Worm (Caenorhabditis elegans): ENCODE results near the gene msp-64.
"Not testable (repeated sequence)": the region's sequence is repeated elsewhere in the genome, so short reads cannot be mapped to it uniquely, and the experiment has no call there.

msp-64 gene

DNA sequence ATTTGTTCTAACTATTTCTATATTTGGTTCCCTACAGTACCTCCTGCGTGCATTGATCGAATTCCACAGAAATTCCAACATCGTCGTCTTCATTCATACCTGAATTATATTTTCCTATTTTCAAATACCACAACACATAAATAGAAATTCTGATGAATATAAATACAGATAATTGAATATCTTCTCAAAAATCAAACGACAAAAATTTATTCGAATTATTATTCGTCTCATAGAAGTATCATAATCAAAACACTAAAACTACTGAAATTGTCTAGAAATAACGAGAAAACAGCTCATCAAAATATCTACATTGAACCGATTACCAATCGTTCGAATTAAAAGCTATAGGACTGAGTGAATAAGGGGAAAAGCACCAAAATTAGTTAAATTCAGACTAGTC, 23.0 kb upstream of the msp-64 start, which contains the start of gene gtap-1:
Gene gtap-1, minus strand, starts transcription at position 101 of the 400 bp plus-strand sequence.
- TF ChIP-seq him-1 (tag; optimal IDR thresholded peaks at IDR 0.05) (no peak), W03F9.2 (tag; optimal IDR thresholded peaks at IDR 0.05) (no peak), dao-5 (tag; optimal IDR thresholded peaks at IDR 0.05) (no peak)

DNA sequence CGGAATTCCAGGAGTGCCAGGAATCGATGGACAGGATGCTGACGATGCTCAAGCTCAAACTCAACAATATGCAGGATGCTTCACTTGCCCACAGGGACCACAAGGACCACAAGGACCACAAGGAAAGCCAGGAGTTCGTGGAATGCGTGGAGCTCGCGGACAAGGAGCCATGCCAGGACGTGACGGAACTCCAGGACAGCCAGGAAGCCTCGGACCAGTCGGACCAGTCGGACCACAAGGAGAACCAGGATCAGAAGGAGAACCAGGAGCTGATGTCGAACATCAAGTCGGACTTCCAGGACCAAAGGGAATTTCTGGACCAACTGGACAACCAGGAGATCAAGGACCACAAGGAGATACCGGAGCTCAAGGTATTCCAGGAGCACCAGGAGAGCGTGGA, 21.2 kb upstream of the msp-64 start:
- no peak for TF ChIP-seq him-1 (tag; optimal IDR thresholded peaks at IDR 0.05)

DNA sequence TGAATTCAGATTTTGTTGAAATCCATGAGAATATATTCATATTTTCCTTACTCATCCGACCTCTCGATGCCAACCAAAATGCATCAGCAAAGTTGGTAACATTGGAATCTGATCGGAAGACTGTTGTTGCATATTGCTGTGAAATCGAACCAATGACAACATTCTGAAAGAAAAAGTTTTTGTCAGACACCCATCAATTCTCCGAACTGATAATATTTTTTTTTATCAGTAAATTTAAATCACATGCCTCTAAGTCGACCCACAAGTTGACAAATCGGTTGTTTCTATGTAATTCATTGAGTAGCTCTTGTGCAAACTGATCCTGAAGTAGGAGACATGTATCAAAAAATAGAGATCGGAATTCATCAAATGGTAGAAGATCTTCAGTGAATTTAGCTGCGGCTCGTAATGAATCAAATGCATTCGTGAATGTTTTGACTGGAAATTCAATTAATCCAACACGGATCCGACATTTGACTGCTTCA, 19.9 kb upstream of the msp-64 start, which contains the start of gene col-74:
Gene col-74, plus strand, starts transcription at position 435 of the 485 bp plus-strand sequence.
- TF ChIP-seq him-1 (tag; optimal IDR thresholded peaks at IDR 0.05) = no peak
- TF ChIP-seq W03F9.2 (tag; optimal IDR thresholded peaks at IDR 0.05) = no peak
- no peak for TF ChIP-seq dao-5 (tag; optimal IDR thresholded peaks at IDR 0.05)

DNA sequence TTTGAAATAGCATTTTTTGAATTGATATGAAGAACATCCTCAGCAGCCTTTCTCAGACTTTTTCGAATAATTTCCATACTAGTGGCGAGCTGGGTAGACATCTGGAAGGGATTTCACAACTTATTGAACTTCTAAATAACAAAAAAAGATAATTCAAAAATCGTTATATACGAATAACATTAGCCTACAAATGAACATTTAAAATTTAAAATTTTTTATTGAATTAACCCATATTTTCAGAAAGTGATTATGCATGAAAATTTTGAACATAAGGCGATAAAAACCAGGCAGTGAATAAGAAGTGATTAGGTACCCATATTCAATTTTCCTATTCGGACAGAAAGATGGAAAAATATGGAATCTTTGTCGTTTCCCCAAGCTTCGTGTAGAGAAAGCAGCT, 18.4 kb upstream of the msp-64 start, which contains the start of gene ZK1248.11:
Gene ZK1248.11, minus strand, starts transcription at position 101 of the 400 bp plus-strand sequence.
- TF ChIP-seq dao-5 (tag; optimal IDR thresholded peaks at IDR 0.05) (no peak), W03F9.2 (tag; optimal IDR thresholded peaks at IDR 0.05) (no peak), him-1 (tag; optimal IDR thresholded peaks at IDR 0.05) (no peak)

DNA sequence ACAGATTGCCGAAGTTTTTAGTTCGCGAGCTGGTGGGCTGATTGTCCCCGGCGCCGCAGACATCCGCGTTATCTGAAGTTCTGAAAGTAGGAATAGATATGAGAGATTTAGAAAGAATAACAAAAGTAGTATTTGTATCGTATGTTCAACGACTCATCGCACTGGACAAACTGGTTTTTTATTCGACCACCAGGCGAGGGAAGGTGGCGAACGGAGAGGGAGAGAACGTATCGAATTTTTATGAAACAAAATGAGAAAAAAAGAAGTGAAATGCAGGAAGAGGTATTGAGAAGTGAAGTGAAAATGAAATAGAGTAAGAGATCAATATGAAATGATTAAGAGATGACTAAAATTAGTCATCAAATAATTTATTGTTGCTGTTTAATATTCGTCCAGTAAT, 17.2 kb upstream of the msp-64 start, which contains the start of gene tbc-2:
Gene tbc-2, minus strand, starts transcription at position 80 of the 400 bp plus-strand sequence.
- TF ChIP-seq dao-5 (tag; optimal IDR thresholded peaks at IDR 0.05) (no peak), W03F9.2 (tag; optimal IDR thresholded peaks at IDR 0.05) (no peak), him-1 (tag; optimal IDR thresholded peaks at IDR 0.05) (no peak)

DNA sequence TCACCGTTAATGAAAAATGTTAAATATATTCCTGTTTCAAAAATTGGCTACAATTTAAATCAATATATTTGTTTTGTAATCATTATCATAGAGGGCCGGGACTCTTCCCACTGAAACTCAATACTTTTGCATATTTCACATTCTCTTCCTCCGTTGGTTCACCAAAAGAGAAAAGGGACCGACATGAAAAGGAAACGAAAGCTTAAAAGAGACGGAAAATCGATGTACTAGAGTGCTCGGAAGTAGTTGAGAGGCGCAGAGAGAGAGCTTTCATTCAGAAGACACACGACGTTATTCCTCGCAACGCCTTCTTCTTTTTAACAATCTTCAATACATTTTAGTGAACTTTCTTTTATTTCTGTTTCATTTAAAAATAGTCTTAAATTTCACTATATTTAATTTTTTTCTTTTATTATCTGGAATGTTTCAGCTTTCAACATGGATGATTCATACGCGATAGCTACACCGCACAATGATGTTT, 10.2 kb upstream of the msp-64 start, which contains the start of gene ehs-1:
Gene ehs-1, plus strand, starts transcription at position 431 of the 481 bp plus-strand sequence.
- no peak for TF ChIP-seq him-1 (tag; optimal IDR thresholded peaks at IDR 0.05)
- TF ChIP-seq W03F9.2 (tag; optimal IDR thresholded peaks at IDR 0.05) = no peak
- TF ChIP-seq dao-5 (tag; optimal IDR thresholded peaks at IDR 0.05) = no peak

DNA sequence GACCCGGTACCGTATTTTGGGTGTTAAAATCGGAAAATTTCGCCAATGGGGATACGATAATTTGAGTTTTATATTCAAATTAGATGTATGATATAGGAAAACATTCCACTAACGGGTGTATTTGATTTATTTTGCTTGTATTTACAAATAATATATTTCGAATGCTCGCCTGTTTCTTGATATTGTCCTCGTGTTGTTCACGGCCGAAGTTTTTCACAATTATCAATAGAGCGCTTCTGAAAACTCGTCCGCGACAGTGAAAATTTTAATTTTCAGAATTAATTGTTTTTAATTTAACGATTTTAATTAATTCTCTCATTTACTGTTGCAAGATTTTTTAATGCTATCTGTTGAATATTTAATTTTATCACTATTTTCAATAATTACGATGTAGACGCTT, 9.5 kb upstream of the msp-64 start:
- TF ChIP-seq W03F9.2 (tag; optimal IDR thresholded peaks at IDR 0.05) = peak; percentile 61
- no peak for TF ChIP-seq him-1 (tag; optimal IDR thresholded peaks at IDR 0.05)

DNA sequence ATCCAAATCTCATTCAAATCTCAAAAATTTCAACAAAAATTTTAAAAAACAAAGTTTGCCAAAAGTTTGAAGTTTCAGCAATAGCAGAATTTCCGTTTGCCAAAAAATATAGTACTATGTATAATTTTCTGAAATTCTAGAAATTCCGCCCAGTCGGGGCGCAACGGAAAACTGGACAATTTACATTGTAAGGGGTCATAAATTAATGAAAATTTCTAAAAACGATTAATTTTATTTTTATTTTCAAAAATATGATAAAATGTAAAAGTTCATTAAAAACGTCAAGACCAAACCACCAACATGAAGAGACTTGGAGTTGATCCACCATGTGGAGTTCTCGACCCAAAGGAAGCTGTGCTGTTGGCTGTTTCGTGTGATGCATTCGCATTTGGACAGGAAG, 8.2 kb upstream of the msp-64 start, which contains the start of gene ZK1248.4:
Gene ZK1248.4, plus strand, starts transcription at position 301 of the 400 bp plus-strand sequence.
- no peak for TF ChIP-seq W03F9.2 (tag; optimal IDR thresholded peaks at IDR 0.05)
- TF ChIP-seq him-1 (tag; optimal IDR thresholded peaks at IDR 0.05) = no peak
- TF ChIP-seq dao-5 (tag; optimal IDR thresholded peaks at IDR 0.05) = no peak

DNA sequence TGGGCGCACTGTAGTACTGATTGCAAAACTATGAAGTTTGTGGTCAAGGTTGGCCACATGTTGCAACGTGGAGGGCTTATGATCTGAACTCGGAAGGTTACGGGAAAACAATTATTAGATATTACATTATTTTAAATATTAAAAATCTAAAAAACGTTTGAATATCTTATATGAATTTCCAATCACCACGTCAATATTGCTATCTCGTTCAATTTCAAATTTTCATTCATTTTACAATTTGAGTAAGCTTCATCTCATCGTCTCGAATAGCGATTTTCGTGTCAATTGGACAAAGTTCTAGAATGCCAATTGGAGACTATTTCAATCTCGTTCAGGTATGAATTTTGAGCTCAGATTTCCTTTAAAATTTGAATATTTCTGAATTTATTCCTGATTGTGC, 6.2 kb upstream of the msp-64 start, which contains the start of gene ZK1248.20:
Gene ZK1248.20, plus strand, starts transcription at position 301 of the 400 bp plus-strand sequence.
- TF ChIP-seq him-1 (tag; optimal IDR thresholded peaks at IDR 0.05) (no peak), dao-5 (tag; optimal IDR thresholded peaks at IDR 0.05) (no peak), W03F9.2 (tag; optimal IDR thresholded peaks at IDR 0.05) (no peak)

DNA sequence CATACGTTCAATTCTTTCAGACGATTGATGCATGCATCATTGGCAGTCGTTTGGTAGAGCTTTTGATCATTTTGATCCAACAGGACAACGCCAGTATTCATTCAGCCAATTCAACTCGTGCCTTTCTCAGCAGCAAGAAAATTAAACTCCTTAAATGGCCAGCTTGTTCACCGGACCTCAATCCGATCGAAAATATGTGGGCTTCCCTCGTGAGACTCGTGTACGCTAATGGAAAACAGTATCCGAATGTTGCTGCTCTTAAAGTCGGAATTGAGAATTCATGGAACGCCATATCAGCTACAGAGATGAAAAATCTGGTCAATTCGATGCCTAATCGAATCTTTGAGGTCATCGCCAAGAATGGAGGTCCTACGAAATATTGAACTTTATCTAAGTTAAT, 5.3 kb upstream of the msp-64 start, which contains the start of gene wago-5:
Gene wago-5, minus strand, starts transcription at position 101 of the 400 bp plus-strand sequence.
- TF ChIP-seq him-1, dao-5, W03F9.2 (tag; optimal IDR thresholded peaks at IDR 0.05): not testable (repeated sequence)

DNA sequence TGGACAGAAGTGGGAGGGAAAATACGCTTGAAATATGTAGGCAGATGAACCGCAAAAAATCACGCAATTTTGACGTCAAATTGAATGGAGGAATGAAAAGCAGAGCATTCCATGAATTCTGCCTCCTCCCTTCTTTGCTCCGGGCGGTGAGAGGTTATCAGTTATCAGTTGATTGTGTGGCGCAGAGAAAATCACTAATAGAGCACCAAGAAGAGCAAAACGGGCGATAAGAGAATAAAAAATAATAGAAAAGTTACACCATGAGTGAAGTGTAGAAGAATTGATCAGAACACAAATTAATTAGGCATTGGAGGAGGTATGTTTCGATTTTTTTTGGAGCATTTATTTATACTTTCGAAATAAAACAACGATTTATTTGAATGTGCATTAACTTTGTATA, 3.6 kb downstream of the msp-64 start:
- TF ChIP-seq dao-5 (tag; optimal IDR thresholded peaks at IDR 0.05) (no peak), W03F9.2 (tag; optimal IDR thresholded peaks at IDR 0.05) (no peak), him-1 (tag; optimal IDR thresholded peaks at IDR 0.05) (no peak)

DNA sequence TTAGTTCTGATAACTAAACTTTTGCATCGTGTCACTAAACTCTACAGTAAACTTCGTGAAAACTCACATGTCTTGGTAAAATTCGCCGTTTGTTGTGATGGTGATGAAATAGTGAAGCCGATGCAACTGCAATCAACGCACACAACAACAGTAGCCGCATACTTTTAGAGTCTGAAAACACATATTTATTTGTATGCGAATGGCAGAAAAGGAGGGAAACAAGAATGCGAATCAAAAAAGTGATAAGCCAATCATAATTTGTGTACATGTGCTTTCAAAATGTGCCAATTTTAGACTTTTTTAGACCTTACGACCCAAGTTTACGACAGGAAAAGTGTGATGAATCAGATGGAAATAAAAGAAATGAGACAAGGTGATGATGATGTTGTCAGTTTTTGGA, 4.8 kb downstream of the msp-64 start, which contains the start of gene K05F1.10:
Gene K05F1.10, minus strand, starts transcription at position 171 of the 400 bp plus-strand sequence.
- TF ChIP-seq him-1 (tag; optimal IDR thresholded peaks at IDR 0.05) = no peak
- no peak for TF ChIP-seq W03F9.2 (tag; optimal IDR thresholded peaks at IDR 0.05)
- TF ChIP-seq dao-5 (tag; optimal IDR thresholded peaks at IDR 0.05) = no peak

DNA sequence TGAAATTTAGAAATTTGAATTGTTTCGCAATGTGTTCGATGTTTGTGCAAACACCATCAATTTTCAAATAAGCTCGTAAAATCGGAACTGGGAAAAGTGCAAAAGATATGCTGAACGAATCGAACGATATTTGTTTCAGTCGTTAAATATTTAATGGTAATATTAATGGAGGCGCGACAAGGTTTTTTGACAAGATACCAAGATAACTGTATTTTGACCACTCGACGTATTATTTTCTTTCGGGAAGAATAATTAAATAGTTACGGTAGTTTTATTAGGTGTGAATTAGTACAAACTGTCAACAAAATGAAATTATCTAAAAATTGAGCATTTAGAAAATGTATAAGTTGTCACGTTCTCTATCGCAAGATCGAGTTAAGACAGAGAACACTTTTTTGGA, 5.8 kb downstream of the msp-64 start:
- TF ChIP-seq him-1 (tag; optimal IDR thresholded peaks at IDR 0.05) (no peak), W03F9.2 (tag; optimal IDR thresholded peaks at IDR 0.05) (no peak), dao-5 (tag; optimal IDR thresholded peaks at IDR 0.05) (no peak)

DNA sequence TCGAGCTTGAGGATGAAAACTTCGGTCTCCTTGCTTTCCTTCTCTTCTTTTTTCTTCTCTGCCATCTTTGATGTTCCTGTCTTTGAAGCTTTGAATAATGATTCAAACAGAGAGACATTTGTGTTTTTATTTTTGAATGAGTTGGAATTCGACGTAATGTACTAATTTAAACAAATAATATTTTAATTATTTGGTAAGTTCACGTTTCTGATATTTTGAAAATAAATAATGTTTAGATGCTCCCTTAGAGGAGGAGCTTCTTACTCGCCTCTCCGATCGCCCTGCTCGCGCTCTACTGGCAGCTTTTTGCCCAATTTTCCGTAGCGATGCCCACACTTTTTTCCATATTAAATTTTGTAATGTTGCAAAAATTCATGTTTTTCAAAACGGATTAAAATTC, 9.1 kb downstream of the msp-64 start, which contains the start of the genes K05F1.9 and K05F1.1:
Gene K05F1.9, minus strand, starts transcription at position 101 of the 400 bp plus-strand sequence.
Gene K05F1.1, plus strand, starts transcription at position 308 of the 400 bp plus-strand sequence.
- TF ChIP-seq him-1 (tag; optimal IDR thresholded peaks at IDR 0.05) (no peak), W03F9.2 (tag; optimal IDR thresholded peaks at IDR 0.05) (no peak), dao-5 (tag; optimal IDR thresholded peaks at IDR 0.05) (no peak)

Data from whole organism, L4/young adult.